Worm (Caenorhabditis elegans): ENCODE data around the gene phyh-1.

- TF ChIP-seq unc-62 (GFP tag; optimal IDR thresholded peaks at IDR 0.05) (no peak), snpc-4 (tag; optimal IDR thresholded peaks at IDR 0.05) (no peak)
Observed at ce11 chrIV:17263714-17264113, 4.5 kb upstream of the phyh-1 start.

Data from whole organism, mixed stage, embryonic.